Fruit fly (Drosophila melanogaster): ENCODE measurements around the gene omd.

The omd gene

dm6 chr3R:13715012-13715673, 28.1 kb upstream of the omd start, which contains the start of gene kmr (continued):
- peak; percentile 75 for TF ChIP-seq Dbx (GFP tag; IDR thresholded peaks at IDR 0.05)
- no peak for TF ChIP-seq da (GFP tag; optimal IDR thresholded peaks at IDR 0.05)
- TF ChIP-seq HLH4C (GFP tag; IDR thresholded peaks at IDR 0.05; ENCODE audit: partially characterized antibody), result 0 out of 3 replicates have a peak, but pooled peaks have one; percentile 27

dm6 chr3R:13713984-13714532, 27.0 kb upstream of the omd start:
- TF ChIP-seq crol (GFP tag; IDR thresholded peaks at IDR 0.05) (peak; percentile 52), stc (GFP tag; IDR thresholded peaks at IDR 0.05) (0 out of 2 replicates have a peak, but pooled peaks have one; percentile 15), CG17186 (GFP tag; optimal IDR thresholded peaks at IDR 0.05) (no peak), zen2 (GFP tag; IDR thresholded peaks at IDR 0.05; ENCODE audit: partially characterized antibody) (0 out of 3 replicates have a peak, but pooled peaks have one; percentile 12), cwo (GFP tag; optimal IDR thresholded peaks at IDR 0.05) (no peak), pan (optimal IDR thresholded peaks at IDR 0.05) (no peak), pan (GFP tag; optimal IDR thresholded peaks at IDR 0.05 in 1 of 2, IDR thresholded peaks at IDR 0.05 in 1 of 2) (no peak), YL-1 (GFP tag; optimal IDR thresholded peaks at IDR 0.05) (no peak), CG15696 (tag; optimal IDR thresholded peaks at IDR 0.05) (peak; percentile 19), CG7987 (GFP tag; optimal IDR thresholded peaks at IDR 0.05) (no peak), pnt (GFP tag; optimal IDR thresholded peaks at IDR 0.05) (no peak), Oaz (GFP tag; IDR thresholded peaks at IDR 0.05) (no peak), CG15479 (GFP tag; optimal IDR thresholded peaks at IDR 0.05) (peak; percentile 97), abd-A (tag; optimal IDR thresholded peaks at IDR 0.05) (no peak), Doc3 (GFP tag; IDR thresholded peaks at IDR 0.05; ENCODE audit: partially characterized antibody) (no peak), CG16779 (GFP tag; IDR thresholded peaks at IDR 0.05) (0 out of 2 replicates have a peak, but pooled peaks have one; percentile 29), stwl (tag; optimal IDR thresholded peaks at IDR 0.05) (no peak), CG6683 (GFP tag; optimal IDR thresholded peaks at IDR 0.05) (no peak), zf30C (GFP tag; optimal IDR thresholded peaks at IDR 0.05) (no peak), CG33557 (GFP tag; optimal IDR thresholded peaks at IDR 0.05) (peak; percentile 14), lola (GFP tag; optimal IDR thresholded peaks at IDR 0.05) (peak in 1 of 3 experiments; percentile 5), sqz (GFP tag; optimal IDR thresholded peaks at IDR 0.05) (peak; percentile 12), CG18619 (GFP tag; optimal IDR thresholded peaks at IDR 0.05) (no peak), CG4617 (GFP tag; optimal IDR thresholded peaks at IDR 0.05; ENCODE audit: borderline replicate concordance) (no peak), CG17802 (tag; optimal IDR thresholded peaks at IDR 0.05) (peak; percentile 26), Hr51 (GFP tag; optimal IDR thresholded peaks at IDR 0.05) (no peak), Optix (GFP tag; IDR thresholded peaks at IDR 0.05) (0 out of 3 replicates have a peak, but pooled peaks have one; percentile 24), Atf3 (GFP tag; optimal IDR thresholded peaks at IDR 0.05) (no peak), Hsf (GFP tag; optimal IDR thresholded peaks at IDR 0.05) (no peak), CG2116 (GFP tag; optimal IDR thresholded peaks at IDR 0.05) (no peak), CG5953 (GFP tag; IDR thresholded peaks at IDR 0.05) (peak; percentile 47; the same call in 1 of the 2 replicates), CG11723 (GFP tag; optimal IDR thresholded peaks at IDR 0.05) (no peak), CG18011 (GFP tag; optimal IDR thresholded peaks at IDR 0.05) (no peak), NfI (GFP tag; optimal IDR thresholded peaks at IDR 0.05) (no peak), sens-2 (GFP tag; IDR thresholded peaks at IDR 0.05) (no peak), sens (GFP tag) (peak; percentile 71), aop (GFP tag; IDR thresholded peaks at IDR 0.05) (0 out of 2 replicates have a peak, but pooled peaks have one; percentile 60), yki (optimal IDR thresholded peaks at IDR 0.05) (no peak), Rfx (GFP tag; IDR thresholded peaks at IDR 0.05) (0 out of 2 replicates have a peak, but pooled peaks have one; percentile 12), ci (GFP tag; IDR thresholded peaks at IDR 0.05) (0 out of 3 replicates have a peak, but pooled peaks have one; percentile 62), ATbp (GFP tag; optimal IDR thresholded peaks at IDR 0.05) (peak; percentile 10), gem (tag; optimal IDR thresholded peaks at IDR 0.05) (peak; percentile 7), CG10565 (GFP tag; optimal IDR thresholded peaks at IDR 0.05) (no peak)
